Worm (Caenorhabditis elegans): ENCODE data around the gene F01F1.11.

Gene F01F1.11

DNA sequence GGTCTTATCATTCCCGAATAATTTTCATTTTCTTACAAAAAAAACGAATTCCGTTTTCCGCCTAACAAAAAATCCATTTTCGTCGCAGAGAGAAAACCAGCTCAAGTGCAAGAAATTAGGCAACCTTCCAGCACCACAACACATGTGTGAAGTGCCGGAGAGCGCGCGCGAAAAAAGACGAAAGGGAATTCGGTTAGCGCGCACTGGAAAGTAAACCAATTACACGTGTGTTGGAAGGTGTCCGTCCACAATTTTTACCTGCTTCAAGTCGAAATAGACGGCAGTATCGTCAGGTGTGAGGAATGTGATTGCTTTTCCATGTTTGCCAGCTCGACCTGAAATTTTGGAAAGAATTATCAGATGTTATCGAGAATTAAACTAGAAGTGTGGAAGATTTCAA is 37.0 kb downstream of the F01F1.11 start:
- TF ChIP-seq lin-13 (GFP tag; optimal IDR thresholded peaks at IDR 0.05): no peak
- TF ChIP-seq sox-4 (tag; optimal IDR thresholded peaks at IDR 0.05): no peak
- TF ChIP-seq blmp-1 (tag; optimal IDR thresholded peaks at IDR 0.05): peak; percentile 22

DNA sequence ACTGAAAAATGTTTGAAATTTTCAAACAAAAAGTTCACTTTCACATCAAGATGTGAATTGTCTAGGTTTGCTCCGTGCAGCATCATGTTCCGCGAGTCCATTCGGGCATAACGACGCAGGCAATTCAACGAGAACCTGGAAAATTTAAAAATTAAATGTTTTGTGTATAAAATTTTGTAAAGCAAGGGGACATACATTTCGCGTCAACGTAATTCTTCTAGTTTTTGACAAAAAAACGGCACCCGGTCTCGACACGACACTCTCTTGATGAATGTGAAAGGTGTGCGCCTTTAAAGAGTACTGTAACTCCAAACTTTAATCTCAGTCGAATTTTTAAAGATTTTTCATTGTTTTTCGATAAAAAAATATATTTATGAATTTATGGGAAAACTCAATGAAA is 37.6 kb downstream of the F01F1.11 start, which contains the start of gene R12B2.6:
R12B2.6 (minus strand) TSS at position 101 of the 400 bp plus-strand sequence.
- TF ChIP-seq fkh-8 (tag; optimal IDR thresholded peaks at IDR 0.05) (no peak), lsy-2 (tag; optimal IDR thresholded peaks at IDR 0.05) (no peak), aha-1 (tag; optimal IDR thresholded peaks at IDR 0.05) (no peak), nhr-237 (tag; optimal IDR thresholded peaks at IDR 0.05) (no peak), dsc-1 (tag; optimal IDR thresholded peaks at IDR 0.05) (no peak), fkh-10 (GFP tag; optimal IDR thresholded peaks at IDR 0.05) (no peak), skn-1 (tag; optimal IDR thresholded peaks at IDR 0.05) (no peak), C16A3.4 (tag; optimal IDR thresholded peaks at IDR 0.05) (no peak)

DNA sequence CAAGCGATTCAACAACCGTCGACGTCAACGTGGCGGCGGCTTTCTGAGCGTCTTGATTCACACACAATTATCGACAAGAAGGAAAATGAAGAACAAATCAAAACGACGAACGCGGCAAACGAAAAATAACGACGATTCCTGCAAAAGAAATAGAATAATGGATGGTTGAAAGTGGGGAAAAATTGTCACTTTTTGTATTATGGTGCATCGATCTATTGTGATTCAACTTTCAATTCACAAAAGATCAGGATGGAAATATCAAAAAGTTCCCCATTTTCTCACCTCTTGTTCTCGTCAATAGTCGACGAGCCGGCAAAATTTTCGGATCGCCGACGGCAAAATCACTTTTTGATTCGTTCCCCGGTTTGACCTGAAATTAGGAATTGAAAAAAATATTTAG is 38.3 kb downstream of the F01F1.11 start, which contains the start of the genes R12B2.13 and mdt-15:
R12B2.13 (minus strand) TSS at position 101 of the 400 bp plus-strand sequence.
mdt-15 (minus strand) TSS at position 376 of the 400 bp plus-strand sequence.
- TF ChIP-seq lsy-2 (tag; optimal IDR thresholded peaks at IDR 0.05) (no peak), pax-3 (tag; optimal IDR thresholded peaks at IDR 0.05) (no peak), lir-3 (tag; optimal IDR thresholded peaks at IDR 0.05; ENCODE audit: poor library complexity) (no peak), pag-3 (tag; optimal IDR thresholded peaks at IDR 0.05; ENCODE audit: borderline replicate concordance, insufficient read depth) (no peak), lin-13 (GFP tag; optimal IDR thresholded peaks at IDR 0.05) (no peak), aha-1 (tag; optimal IDR thresholded peaks at IDR 0.05) (no peak), hpl-2 (GFP tag; optimal IDR thresholded peaks at IDR 0.05) (no peak), dsc-1 (tag; optimal IDR thresholded peaks at IDR 0.05) (no peak), nhr-47 (tag; optimal IDR thresholded peaks at IDR 0.05) (no peak), vab-15 (tag; optimal IDR thresholded peaks at IDR 0.05) (no peak), egl-27 (tag; optimal IDR thresholded peaks at IDR 0.05) (no peak)

DNA sequence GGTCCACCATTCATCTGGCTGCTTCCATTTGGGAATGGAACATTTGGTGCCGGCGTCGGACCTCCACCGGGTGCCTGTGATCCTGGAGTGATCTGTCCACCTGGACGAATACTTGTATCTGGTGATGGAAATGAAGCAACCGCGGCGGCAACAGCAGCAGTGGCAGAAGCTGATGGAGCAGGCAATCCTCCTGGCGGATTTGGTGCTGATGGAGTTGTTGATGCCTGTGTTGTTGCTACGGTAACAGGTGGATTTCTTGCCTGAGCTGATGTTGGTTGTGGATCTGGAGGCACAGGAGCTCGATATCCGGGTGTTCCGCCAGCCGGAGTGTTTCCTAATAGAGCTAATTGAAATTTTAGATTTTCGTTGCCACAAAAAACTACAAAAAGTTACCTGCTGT is 39.2 kb downstream of the F01F1.11 start:
- TF ChIP-seq isw-1 (GFP tag; IDR thresholded peaks at IDR 0.05) (no peak), snpc-4 (tag; optimal IDR thresholded peaks at IDR 0.05) (no peak), mef-2 (tag; optimal IDR thresholded peaks at IDR 0.05) (no peak), nhr-19 (GFP tag; conservative IDR thresholded peaks at IDR 0.05) (no peak), swsn-7 (tag; optimal IDR thresholded peaks at IDR 0.05) (no peak), egl-13 (tag; optimal IDR thresholded peaks at IDR 0.05) (no peak), efl-1 (optimal IDR thresholded peaks at IDR 0.05) (no peak), efl-1 (GFP tag; optimal IDR thresholded peaks at IDR 0.05 in 1 of 2) (peak in 1 of 2 experiments; percentile 75)

DNA sequence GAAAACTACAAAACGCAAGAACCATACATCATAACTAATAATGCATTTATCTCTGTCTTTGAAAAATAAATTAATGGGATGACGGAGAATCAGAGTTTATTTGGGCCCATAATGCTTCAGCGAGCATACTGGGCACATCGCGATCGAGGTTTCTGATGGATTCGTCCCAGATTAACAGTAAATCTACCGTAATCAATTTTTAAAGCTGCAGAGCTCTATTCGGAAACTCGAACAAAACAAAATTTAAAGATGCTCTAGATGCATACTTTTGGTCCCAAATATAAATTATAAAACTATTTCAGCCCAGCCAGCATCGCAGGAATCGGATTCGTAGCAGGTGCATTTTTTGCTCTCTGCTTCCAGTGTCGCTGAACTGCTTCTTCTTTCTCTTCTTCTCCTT is 43.6 kb downstream of the F01F1.11 start:
- TF ChIP-seq C04F5.9 (tag; optimal IDR thresholded peaks at IDR 0.05) (no peak), mef-2 (tag; optimal IDR thresholded peaks at IDR 0.05) (no peak), vab-15 (tag; optimal IDR thresholded peaks at IDR 0.05) (no peak), lin-35 (GFP tag; optimal IDR thresholded peaks at IDR 0.05) (no peak), nhr-28 (tag; optimal IDR thresholded peaks at IDR 0.05) (no peak), zip-4 (GFP tag; optimal IDR thresholded peaks at IDR 0.05) (no peak), ceh-90 (tag; optimal IDR thresholded peaks at IDR 0.05) (no peak), lsy-2 (tag; optimal IDR thresholded peaks at IDR 0.05) (no peak), ceh-88 (GFP tag; IDR thresholded peaks at IDR 0.05) (no peak), nhr-84 (tag; optimal IDR thresholded peaks at IDR 0.05) (no peak), egl-27 (tag; optimal IDR thresholded peaks at IDR 0.05) (no peak), alr-1 (tag; optimal IDR thresholded peaks at IDR 0.05; ENCODE audit: borderline replicate concordance) (no peak)
